Worm (Caenorhabditis elegans): Measurements from ENCODE around the gene F18A1.1.

DNA sequence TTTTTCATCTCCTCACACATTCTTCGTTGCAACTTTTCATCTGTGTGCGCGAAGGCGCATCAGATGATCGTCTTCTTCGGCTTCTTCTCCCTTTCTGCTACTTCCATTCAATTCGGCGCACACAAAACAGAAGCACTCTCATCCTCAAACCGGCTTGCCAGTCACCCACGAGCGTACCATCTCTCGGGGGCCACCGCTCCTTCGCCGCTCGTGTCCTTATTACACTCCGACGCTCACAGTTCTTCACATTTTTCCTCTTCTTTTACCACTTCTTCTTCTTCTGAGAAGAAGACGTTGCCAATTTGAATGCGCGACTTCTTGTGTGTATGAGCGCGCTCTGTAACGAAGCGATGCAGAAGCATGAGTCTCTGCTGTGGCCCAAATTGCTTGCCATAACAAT is 6.2 kb upstream of the F18A1.1 start:
- TF ChIP-seq nhr-237 (tag; optimal IDR thresholded peaks at IDR 0.05) (no peak), unc-62 (GFP tag; optimal IDR thresholded peaks at IDR 0.05) (no peak)
